Fruit fly (Drosophila melanogaster) whole organism, pupa: ENCODE measurements around the gene CG14739.

ENCODE experiments used
- CG10348 ChIP-seq: fragments of 200-800 bp; sonication (Bioruptor generic); IDR thresholded peaks from 2 replicates; pipeline ENCODE4 v1.3.6; 2022; ENCODE audit warnings: missing biosample characterization, missing genetic modification characterization
- CG12605 ChIP-seq: fragments of 200-800 bp; sonication (Bioruptor generic); IDR thresholded peaks from 2 replicates; pipeline ENCODE4 v1.3.6; 2022; ENCODE audit warnings: missing biosample characterization, missing genetic modification characterization
- CG13204 ChIP-seq: fragments of 200-800 bp; sonication (Bioruptor generic); optimal IDR thresholded peaks from 2 replicates; lab custom pipeline; 2018; ENCODE audit warnings: missing biosample characterization, mild to moderate bottlenecking, missing genetic modification characterization, moderate library complexity
- CG14655 ChIP-seq: fragments of 200-800 bp; sonication (Bioruptor generic); optimal IDR thresholded peaks from 3 replicates; lab custom pipeline; 2017; ENCODE audit warnings: mild to moderate bottlenecking, missing biosample characterization, missing genetic modification reagents, missing genetic modification characterization
- CG15710 ChIP-seq: fragments of 200-800 bp; sonication (Bioruptor generic); optimal IDR thresholded peaks from 2 replicates; lab custom pipeline; 2018; ENCODE audit warnings: missing biosample characterization, mild to moderate bottlenecking, missing genetic modification characterization, moderate library complexity
- CG17806 ChIP-seq: fragments of 200-800 bp; sonication (Bioruptor generic); optimal IDR thresholded peaks from 2 replicates; lab custom pipeline; 2018; ENCODE audit warnings: missing biosample characterization, mild to moderate bottlenecking, missing genetic modification characterization, moderate library complexity
- CG32121 ChIP-seq: fragments of 200-800 bp; sonication (Bioruptor generic); IDR thresholded peaks from 2 replicates; pipeline ENCODE4 v1.3.6; 2022; ENCODE audit warnings: missing biosample characterization, missing genetic modification characterization
- CG34367 ChIP-seq: fragments of 200-800 bp; sonication (Bioruptor generic); optimal IDR thresholded peaks from 2 replicates; lab custom pipeline; 2018; ENCODE audit warnings: missing biosample characterization, mild to moderate bottlenecking, missing genetic modification characterization
- CG4496 ChIP-seq: fragments of 200-800 bp; sonication (Bioruptor generic); IDR thresholded peaks from 3 replicates; pipeline ENCODE4 v1.3.6; 2022; ENCODE audit warnings: missing biosample characterization, missing genetic modification characterization
- CG8159 ChIP-seq: fragments of 200-800 bp; sonication (Bioruptor generic); optimal IDR thresholded peaks from 3 replicates; lab custom pipeline; 2018; ENCODE audit warnings: missing biosample characterization, mild to moderate bottlenecking, missing genetic modification characterization, moderate library complexity
- CG8301 ChIP-seq: fragments of 200-800 bp; sonication (Bioruptor generic); optimal IDR thresholded peaks from 2 replicates; lab custom pipeline; 2018; ENCODE audit warnings: missing biosample characterization, mild to moderate bottlenecking, missing genetic modification characterization
- CG9948 ChIP-seq: fragments of 200-800 bp; sonication (Bioruptor generic); optimal IDR thresholded peaks from 2 replicates; lab custom pipeline; 2018; ENCODE audit warnings: missing biosample characterization, mild to moderate bottlenecking, missing genetic modification characterization, moderate library complexity
- D1 ChIP-seq: fragments of 200-800 bp; sonication (Bioruptor generic); optimal IDR thresholded peaks from 2 replicates; lab custom pipeline; 2018; ENCODE audit warnings: missing biosample characterization, mild to moderate bottlenecking, missing genetic modification characterization, moderate library complexity
- EcR ChIP-seq: fragments of 200-800 bp; sonication (Bioruptor generic); optimal IDR thresholded peaks from 3 replicates; lab custom pipeline; 2019; ENCODE audit warnings: missing biosample characterization, missing genetic modification characterization, mild to moderate bottlenecking, moderate library complexity, missing genetic modification reagents
- Ets98B ChIP-seq: fragments of 200-800 bp; sonication (Bioruptor generic); IDR thresholded peaks from 2 replicates; pipeline ENCODE4 v1.3.6; 2022; ENCODE audit warnings: missing biosample characterization, missing genetic modification characterization
- Pif1A ChIP-seq: fragments of 200-800 bp; sonication (Bioruptor generic); optimal IDR thresholded peaks from 3 replicates; lab custom pipeline; 2016; ENCODE audit warnings: missing biosample characterization, missing genetic modification characterization
- Pif1B ChIP-seq: fragments of 200-800 bp; sonication (Bioruptor generic); optimal IDR thresholded peaks from 3 replicates; lab custom pipeline; 2016; ENCODE audit warnings: missing biosample characterization, missing genetic modification characterization
- Snoo ChIP-seq: fragments of 200-800 bp; sonication (Bioruptor generic); optimal IDR thresholded peaks from 3 replicates; lab custom pipeline; 2017; ENCODE audit warnings: missing biosample characterization, mild to moderate bottlenecking, missing genetic modification characterization, inconsistent platforms
- fd96Ca ChIP-seq: fragments of 200-800 bp; sonication (Bioruptor generic); IDR thresholded peaks from 3 replicates; pipeline ENCODE4 v1.3.6; 2022; ENCODE audit warnings: missing biosample characterization, missing genetic modification characterization
- gl ChIP-seq: fragments of 200-800 bp; sonication (Bioruptor generic); optimal IDR thresholded peaks from 2 replicates; lab custom pipeline; 2018; ENCODE audit warnings: missing biosample characterization, mild to moderate bottlenecking, missing genetic modification characterization
- rn ChIP-seq: fragments of 200-800 bp; sonication (Bioruptor generic); IDR thresholded peaks from 2 replicates; pipeline ENCODE4 v1.3.6; 2022; ENCODE audit warnings: missing biosample characterization, missing genetic modification characterization

Gene CG14739

dm6 chr3R:12062844-12063243 is 13.8 kb upstream of the CG14739 start, which contains the start of gene CG14740:
TSS of gene CG14740 (minus strand) at chr3R:12062944.
- TF ChIP-seq EcR (GFP tag; lab: Kevin White, UChicago) (no peak), CG4496 (GFP tag; lab: Robert Waterston, UW) (no peak), rn (GFP tag; lab: Robert Waterston, UW) (no peak), CG34367 (tag; lab: Kevin White, UChicago) (no peak), gl (tag; lab: Kevin White, UChicago) (no peak), CG8159 (no peak), CG13204 (GFP tag; lab: Kevin White, UChicago) (no peak), CG12605 (no peak), Snoo (tag; lab: Kevin White, UChicago) (no peak), CG10348 (GFP tag; lab: Robert Waterston, UW) (no peak), Pif1A (GFP tag; lab: Kevin White, UChicago) (no peak), Pif1B (GFP tag; lab: Kevin White, UChicago) (no peak), CG17806 (tag; lab: Kevin White, UChicago) (no peak)
- TF ChIP-seq, all 21 proteins: peak for 0

dm6 chr3R:12040228-12040627 is 8.8 kb downstream of the CG14739 start, which contains the start of gene CG14736:
TSS of gene CG14736 (plus strand) at chr3R:12040528.
- no peak for TF ChIP-seq CG9948 (tag; lab: Kevin White, UChicago)
- TF ChIP-seq Pif1B (GFP tag; lab: Kevin White, UChicago) = no peak
- TF ChIP-seq CG8159 = no peak
- TF ChIP-seq CG17806 (tag; lab: Kevin White, UChicago) = no peak
- TF ChIP-seq fd96Ca (GFP tag; lab: Robert Waterston, UW) = no peak
- TF ChIP-seq CG14655 (GFP tag; lab: Kevin White, UChicago) = no peak
- TF ChIP-seq CG15710 (tag; lab: Kevin White, UChicago) = no peak
- no peak for TF ChIP-seq D1 (tag; lab: Kevin White, UChicago)
- TF ChIP-seq CG4496 (GFP tag; lab: Robert Waterston, UW) = no peak
- TF ChIP-seq CG13204 (GFP tag; lab: Kevin White, UChicago) = no peak
- TF ChIP-seq CG10348 (GFP tag; lab: Robert Waterston, UW) = no peak
- TF ChIP-seq rn (GFP tag; lab: Robert Waterston, UW) = no peak
- no peak for TF ChIP-seq CG32121 (GFP tag; lab: Robert Waterston, UW)

- no peak for TF ChIP-seq EcR (GFP tag; lab: Kevin White, UChicago)
- TF ChIP-seq CG34367 (tag; lab: Kevin White, UChicago) = no peak
- TF ChIP-seq Pif1B (GFP tag; lab: Kevin White, UChicago) = no peak
- TF ChIP-seq CG12605 = no peak
- no peak for TF ChIP-seq gl (tag; lab: Kevin White, UChicago)
- no peak for TF ChIP-seq CG14655 (GFP tag; lab: Kevin White, UChicago)
- no peak for TF ChIP-seq Pif1A (GFP tag; lab: Kevin White, UChicago)
- TF ChIP-seq CG9948 (tag; lab: Kevin White, UChicago) = no peak
- no peak for TF ChIP-seq CG13204 (GFP tag; lab: Kevin White, UChicago)
- TF ChIP-seq CG17806 (tag; lab: Kevin White, UChicago) = no peak
- TF ChIP-seq Snoo (tag; lab: Kevin White, UChicago) = no peak
- no peak for TF ChIP-seq CG10348 (GFP tag; lab: Robert Waterston, UW)
- no peak for TF ChIP-seq fd96Ca (GFP tag; lab: Robert Waterston, UW)
- no peak for TF ChIP-seq CG32121 (GFP tag; lab: Robert Waterston, UW)
- no peak for TF ChIP-seq CG4496 (GFP tag; lab: Robert Waterston, UW)
- no peak for TF ChIP-seq CG15710 (tag; lab: Kevin White, UChicago)
- TF ChIP-seq Ets98B (GFP tag; lab: Robert Waterston, UW) = no peak
- no peak for TF ChIP-seq CG8301 (tag; lab: Kevin White, UChicago)
- TF ChIP-seq rn (GFP tag; lab: Robert Waterston, UW) = no peak
These were observed 16.2 kb downstream of the CG14739 start, which contains the start of gene ssp5 for dm6 chr3R:12032842-12033241. TSS of gene ssp5 (plus strand) at chr3R:12033142.

dm6 chr3R:12031657-12032056 is 17.4 kb downstream of the CG14739 start, which contains the start of the genes CG31358, CG42504 and CG42505:
TSS of gene CG31358 (minus strand) at chr3R:12031757.
TSS of gene CG42504 (minus strand) at chr3R:12031757.
TSS of gene CG42505 (minus strand) at chr3R:12031757.
- TF ChIP-seq fd96Ca (GFP tag; lab: Robert Waterston, UW) (no peak), CG15710 (tag; lab: Kevin White, UChicago) (no peak), D1 (tag; lab: Kevin White, UChicago) (no peak), CG13204 (GFP tag; lab: Kevin White, UChicago) (no peak), CG14655 (GFP tag; lab: Kevin White, UChicago) (no peak), CG9948 (tag; lab: Kevin White, UChicago) (no peak), CG12605 (no peak), CG32121 (GFP tag; lab: Robert Waterston, UW) (no peak), Pif1B (GFP tag; lab: Kevin White, UChicago) (no peak), CG34367 (tag; lab: Kevin White, UChicago) (no peak), EcR (GFP tag; lab: Kevin White, UChicago) (no peak)

dm6 chr3R:12020987-12021386 is 28.0 kb downstream of the CG14739 start:
- TF ChIP-seq Snoo (tag; lab: Kevin White, UChicago) (no peak), CG15710 (tag; lab: Kevin White, UChicago) (no peak), CG8159 (no peak), CG34367 (tag; lab: Kevin White, UChicago) (no peak), CG32121 (GFP tag; lab: Robert Waterston, UW) (no peak), CG13204 (GFP tag; lab: Kevin White, UChicago) (no peak), Ets98B (GFP tag; lab: Robert Waterston, UW) (no peak), CG14655 (GFP tag; lab: Kevin White, UChicago) (no peak), gl (tag; lab: Kevin White, UChicago) (no peak), rn (GFP tag; lab: Robert Waterston, UW) (no peak), Pif1B (GFP tag; lab: Kevin White, UChicago) (no peak), D1 (tag; lab: Kevin White, UChicago) (no peak), CG9948 (tag; lab: Kevin White, UChicago) (no peak), EcR (GFP tag; lab: Kevin White, UChicago) (no peak), Pif1A (GFP tag; lab: Kevin White, UChicago) (no peak), CG4496 (GFP tag; lab: Robert Waterston, UW) (no peak), CG8301 (tag; lab: Kevin White, UChicago) (no peak), fd96Ca (GFP tag; lab: Robert Waterston, UW) (no peak), CG12605 (no peak; the same call in 1 of the 2 replicates), CG10348 (GFP tag; lab: Robert Waterston, UW) (no peak)
